Worm (Caenorhabditis elegans) whole organism, L4 larva: Measurements from ENCODE around the gene svh-5.
A peak's percentile ranks its signal among the peaks of the same experiment; 100 is the strongest.

Experiments
- F10B5.3 ChIP-seq: sonication (generic microtip); optimal IDR thresholded peaks from 2 replicates; lab custom pipeline; 2016; ENCODE audit warnings: mild to moderate bottlenecking, missing genetic modification characterization, missing compliant biosample characterization
- F26F4.8 ChIP-seq: fragments of 200-800 bp; sonication (Bioruptor generic); conservative IDR thresholded peaks from 2 replicates; pipeline ENCODE4 v1.3.6; 2022; ENCODE audit warnings: missing genetic modification characterization, missing compliant biosample characterization
- F37D6.2 ChIP-seq: sonication (generic microtip); optimal IDR thresholded peaks from 2 replicates; lab custom pipeline; 2016; ENCODE audit warnings: mild to moderate bottlenecking, missing genetic modification characterization, missing compliant biosample characterization
- T20F7.1 ChIP-seq: fragments of 200-800 bp; sonication (Bioruptor generic); optimal IDR thresholded peaks from 2 replicates; lab custom pipeline; 2018; ENCODE audit warnings: mild to moderate bottlenecking, missing genetic modification characterization, missing compliant biosample characterization
- Y105C5A.15 ChIP-seq: fragments of 200-800 bp; sonication (Bioruptor generic); IDR thresholded peaks from 2 replicates; pipeline ENCODE4 v1.3.6; 2022; ENCODE audit warnings: missing genetic modification characterization, missing compliant biosample characterization
- Y48G9A.11 ChIP-seq: fragments of 200-800 bp; sonication (Bioruptor generic); IDR thresholded peaks from 2 replicates; pipeline ENCODE4 v1.3.6; 2022; ENCODE audit warnings: missing genetic modification reagents, missing genetic modification characterization, missing compliant biosample characterization
- ZK337.2 ChIP-seq: fragments of 200-800 bp; sonication (Bioruptor generic); IDR thresholded peaks from 2 replicates; pipeline ENCODE4 v1.3.6; 2022; ENCODE audit warnings: missing genetic modification reagents, missing genetic modification characterization, missing compliant biosample characterization
- aha-1 ChIP-seq: fragments of 150-350 bp; peaks from one replicate; lab custom pipeline; 2014; ENCODE audit warnings: missing biosample characterization, missing genetic modification characterization
- ama-1 ChIP-seq: fragments of 150-350 bp; optimal IDR thresholded peaks from 2 replicates; lab custom pipeline; 2014; ENCODE audit warnings: inconsistent platforms, mixed read lengths
- arid-1 ChIP-seq: fragments of 200-800 bp; sonication (Bioruptor generic); conservative IDR thresholded peaks from 2 replicates; pipeline ENCODE4 v1.3.6; 2022; ENCODE audit warnings: missing genetic modification reagents, missing genetic modification characterization, missing compliant biosample characterization
- ceh-20 ChIP-seq: fragments of 200-800 bp; sonication (Bioruptor generic); IDR thresholded peaks from 2 replicates; pipeline ENCODE4 v1.3.6; 2022; ENCODE audit warnings: missing genetic modification reagents, missing genetic modification characterization, missing compliant biosample characterization
- ceh-32 ChIP-seq: sonication (generic microtip); optimal IDR thresholded peaks from 2 replicates; lab custom pipeline; 2016; ENCODE audit warnings: mild to moderate bottlenecking, missing genetic modification characterization, missing compliant biosample characterization; ENCODE audit not compliant: poor library complexity
- ceh-82 ChIP-seq: sonication (generic microtip); optimal IDR thresholded peaks from 2 replicates; lab custom pipeline; 2017; ENCODE audit warnings: missing biosample characterization, missing genetic modification characterization
- ces-1 ChIP-seq: fragments of 150-350 bp; sonication (generic microtip); optimal IDR thresholded peaks from 4 replicates; lab custom pipeline; 2014; ENCODE audit warnings: missing biosample characterization, missing genetic modification reagents, missing genetic modification characterization
- daf-16 ChIP-seq, 3 experiments: sonication (generic microtip); optimal IDR thresholded peaks; 2 replicates each; lab custom pipeline; 2016 to 2017; ENCODE audit warnings: missing genetic modification characterization in 3 of 3, missing genetic modification reagents in 3 of 3, mild to moderate bottlenecking in 2 of 3, missing compliant biosample characterization in 2 of 3, missing biosample characterization in 1 of 3, moderate library complexity in 1 of 3
- daf-8 ChIP-seq: fragments of 200-800 bp; sonication (Bioruptor generic); IDR thresholded peaks from 2 replicates; pipeline ENCODE4 v1.3.6; 2022; ENCODE audit warnings: missing genetic modification characterization, missing compliant biosample characterization
- dmd-6 ChIP-seq: fragments of 200-800 bp; sonication (Bioruptor generic); IDR thresholded peaks from 2 replicates; pipeline ENCODE4 v1.3.6; 2022; ENCODE audit warnings: missing genetic modification reagents, missing genetic modification characterization, missing compliant biosample characterization
- duxl-1 ChIP-seq: sonication (generic microtip); optimal IDR thresholded peaks from 2 replicates; lab custom pipeline; 2016; ENCODE audit warnings: mild to moderate bottlenecking, missing genetic modification characterization, moderate library complexity, missing compliant biosample characterization; ENCODE audit not compliant: poor library complexity
- dve-1 ChIP-seq: sonication (generic microtip); optimal IDR thresholded peaks from 2 replicates; lab custom pipeline; 2017; ENCODE audit warnings: antibody characterized with exemption, mild to moderate bottlenecking, missing genetic modification characterization, missing compliant biosample characterization; ENCODE audit not compliant: insufficient read depth
- fkh-10 ChIP-seq: fragments of 150-350 bp; optimal IDR thresholded peaks from 2 replicates; lab custom pipeline; 2014; ENCODE audit warnings: missing biosample characterization, missing genetic modification reagents, missing genetic modification characterization
- gei-8 ChIP-seq: fragments of 200-800 bp; sonication (Bioruptor generic); optimal IDR thresholded peaks from 2 replicates; lab custom pipeline; 2018; ENCODE audit warnings: mild to moderate bottlenecking, missing genetic modification characterization, missing compliant biosample characterization
- hlh-11 ChIP-seq: fragments of 200-800 bp; sonication (Bioruptor generic); optimal IDR thresholded peaks from 2 replicates; lab custom pipeline; 2018; ENCODE audit warnings: mild to moderate bottlenecking, missing genetic modification characterization, missing compliant biosample characterization
- lin-38 ChIP-seq: fragments of 200-800 bp; sonication (Bioruptor generic); IDR thresholded peaks from 2 replicates; pipeline ENCODE4 v1.3.6; 2022; ENCODE audit warnings: missing genetic modification reagents, missing genetic modification characterization, missing compliant biosample characterization
- lin-39 ChIP-seq: fragments of 150-350 bp; optimal IDR thresholded peaks from 2 replicates; lab custom pipeline; 2014; ENCODE audit warnings: missing biosample characterization, missing genetic modification reagents, missing genetic modification characterization
- lir-3 ChIP-seq: sonication (generic microtip); optimal IDR thresholded peaks from 2 replicates; lab custom pipeline; 2016; ENCODE audit warnings: mild to moderate bottlenecking, missing genetic modification characterization, missing compliant biosample characterization
- mdl-1 ChIP-seq, 2 experiments: fragments of 150-350 bp in 1 of 2; sonication (generic microtip) in 1 of 2; optimal IDR thresholded peaks; 2 replicates each; lab custom pipeline; 2014 to 2017; ENCODE audit warnings: missing biosample characterization in 2 of 2, missing genetic modification characterization in 2 of 2
- mdt-29 ChIP-seq: fragments of 200-800 bp; sonication (Bioruptor generic); IDR thresholded peaks from 2 replicates; pipeline ENCODE4 v1.3.6; 2022; ENCODE audit warnings: missing genetic modification reagents, missing genetic modification characterization, missing compliant biosample characterization
- mes-2 ChIP-seq: sonication (generic microtip); optimal IDR thresholded peaks from 2 replicates; lab custom pipeline; 2016; ENCODE audit warnings: missing genotype, mild to moderate bottlenecking, missing genetic modification characterization, missing compliant biosample characterization; ENCODE audit not compliant: poor library complexity, severe bottlenecking
- mxl-3 ChIP-seq: fragments of 200-800 bp; sonication (Bioruptor generic); optimal IDR thresholded peaks from 2 replicates; lab custom pipeline; 2018; ENCODE audit warnings: mild to moderate bottlenecking, missing genetic modification characterization, missing compliant biosample characterization
- nhr-10 ChIP-seq: fragments of 150-350 bp; optimal IDR thresholded peaks from 2 replicates; lab custom pipeline; 2014; ENCODE audit warnings: missing biosample characterization, missing genetic modification characterization
- nhr-111 ChIP-seq: fragments of 200-800 bp; sonication (Bioruptor generic); optimal IDR thresholded peaks from 2 replicates; lab custom pipeline; 2018; ENCODE audit warnings: mild to moderate bottlenecking, missing genetic modification characterization, missing compliant biosample characterization
- nhr-237 ChIP-seq: sonication (generic microtip); optimal IDR thresholded peaks from 2 replicates; lab custom pipeline; 2017; ENCODE audit warnings: missing biosample characterization, missing genetic modification characterization
- nhr-25 ChIP-seq: sonication (generic microtip); optimal IDR thresholded peaks from 2 replicates; lab custom pipeline; 2017; ENCODE audit warnings: missing genetic modification characterization, mild to moderate bottlenecking, missing compliant biosample characterization, antibody characterized with exemption, moderate library complexity, borderline replicate concordance; ENCODE audit not compliant: insufficient read depth
- nhr-28 ChIP-seq: fragments of 150-350 bp; optimal IDR thresholded peaks from 2 replicates; lab custom pipeline; 2014; ENCODE audit warnings: missing biosample characterization, missing genetic modification characterization
- nhr-41 ChIP-seq: fragments of 200-800 bp; sonication (Bioruptor generic); IDR thresholded peaks from 2 replicates; pipeline ENCODE4 v1.3.6; 2022; ENCODE audit warnings: missing genetic modification reagents, missing genetic modification characterization, missing compliant biosample characterization
- nhr-76 ChIP-seq: fragments of 150-350 bp; optimal IDR thresholded peaks from 2 replicates; lab custom pipeline; 2014; ENCODE audit warnings: missing biosample characterization, missing genetic modification characterization
- pha-4 ChIP-seq, 2 experiments: fragments of 150-350 bp in 1 of 2; fragments of 200-800 bp in 1 of 2; sonication (Bioruptor generic) in 1 of 2; IDR thresholded peaks in 1 of 2; optimal IDR thresholded peaks in 1 of 2; 2 replicates each; pipeline versions ENCODE4 v1.3.6 to Lab custom; 2014 to 2022; ENCODE audit warnings: missing genetic modification characterization in 2 of 2, missing genetic modification reagents in 2 of 2, missing biosample characterization in 1 of 2, missing compliant biosample characterization in 1 of 2
- php-3 ChIP-seq: fragments of 200-800 bp; sonication (Bioruptor generic); IDR thresholded peaks from 2 replicates; pipeline ENCODE4 v1.3.6; 2022; ENCODE audit warnings: missing genetic modification reagents, missing genetic modification characterization, missing compliant biosample characterization
- rbr-2 ChIP-seq: sonication (generic microtip); optimal IDR thresholded peaks from 2 replicates; lab custom pipeline; 2016; ENCODE audit warnings: missing genotype, missing genetic modification characterization, missing compliant biosample characterization
- sdz-12 ChIP-seq: fragments of 200-800 bp; sonication (Bioruptor generic); optimal IDR thresholded peaks from 2 replicates; lab custom pipeline; 2018; ENCODE audit warnings: mild to moderate bottlenecking, missing genetic modification characterization, missing compliant biosample characterization
- set-16 ChIP-seq: fragments of 200-800 bp; sonication (Bioruptor generic); IDR thresholded peaks from 2 replicates; pipeline ENCODE4 v1.3.6; 2022; ENCODE audit warnings: missing genetic modification reagents, missing genetic modification characterization, missing compliant biosample characterization
- snpc-1.2 ChIP-seq: fragments of 200-800 bp; sonication (Bioruptor generic); IDR thresholded peaks from 2 replicates; pipeline ENCODE4 v1.3.6; 2022; ENCODE audit warnings: missing genetic modification reagents, missing genetic modification characterization, missing compliant biosample characterization
- spr-1 ChIP-seq: sonication (generic microtip); optimal IDR thresholded peaks from 2 replicates; lab custom pipeline; 2016; ENCODE audit warnings: mild to moderate bottlenecking, missing genetic modification characterization, missing compliant biosample characterization
- spr-3 ChIP-seq: fragments of 200-800 bp; sonication (Bioruptor generic); optimal IDR thresholded peaks from 2 replicates; lab custom pipeline; 2018; ENCODE audit warnings: mild to moderate bottlenecking, missing genetic modification characterization, missing compliant biosample characterization
- tra-1 ChIP-seq: fragments of 200-800 bp; sonication (Bioruptor generic); IDR thresholded peaks from 2 replicates; pipeline ENCODE4 v1.3.6; 2022; ENCODE audit warnings: missing genetic modification reagents, missing genetic modification characterization, missing compliant biosample characterization
- unc-39 ChIP-seq: sonication (generic microtip); optimal IDR thresholded peaks from 2 replicates; lab custom pipeline; 2017; ENCODE audit warnings: missing biosample characterization, missing genetic modification characterization
- zag-1 ChIP-seq: fragments of 150-350 bp; optimal IDR thresholded peaks from 2 replicates; lab custom pipeline; 2014; ENCODE audit warnings: missing biosample characterization, missing genetic modification characterization
- zip-11 ChIP-seq: fragments of 200-800 bp; sonication (Bioruptor generic); IDR thresholded peaks from 2 replicates; pipeline ENCODE4 v1.3.6; 2022; ENCODE audit warnings: missing genetic modification characterization, missing compliant biosample characterization
- ztf-7 ChIP-seq: fragments of 150-350 bp; optimal IDR thresholded peaks from 2 replicates; lab custom pipeline; 2014; ENCODE audit warnings: missing biosample characterization, missing genetic modification characterization

The svh-5 gene

ce11 chrX:15353874-15354480 is 23.6 kb downstream of the svh-5 start (continued):
- TF ChIP-seq daf-16 (GFP tag; optimal IDR thresholded peaks at IDR 0.05; lab: Kevin White, UChicago): peak; percentile 15 to 84
- TF ChIP-seq daf-16 (tag; optimal IDR thresholded peaks at IDR 0.05; lab: Kevin White, UChicago): peak; percentile 51
- TF ChIP-seq php-3 (GFP tag; lab: Robert Waterston, UW): peak; percentile 76
- TF ChIP-seq Y105C5A.15 (GFP tag; lab: Robert Waterston, UW): no peak
- peak; percentile 90 for TF ChIP-seq ceh-20
- peak; percentile 93 for TF ChIP-seq mxl-3
- TF ChIP-seq mdt-29 (GFP tag; lab: Robert Waterston, UW): no peak
- TF ChIP-seq lin-38 (GFP tag; lab: Robert Waterston, UW): peak; percentile 48; the same call in 1 of the 2 replicates
- peak; percentile 53; the same call in 1 of the 2 replicates for TF ChIP-seq pha-4 (GFP tag; IDR thresholded peaks at IDR 0.05; lab: Robert Waterston, UW)
- TF ChIP-seq pha-4 (tag; optimal IDR thresholded peaks at IDR 0.05; lab: Kevin White, UChicago): peak; percentile 52
- no peak for TF ChIP-seq lin-39 (tag; lab: Kevin White, UChicago)
- peak; percentile 89 to 98 for TF ChIP-seq mdl-1 (tag; optimal IDR thresholded peaks at IDR 0.05; lab: Kevin White, UChicago)
- TF ChIP-seq T20F7.1 (GFP tag; lab: Kevin White, UChicago): peak; percentile 75
- TF ChIP-seq nhr-28: peak; percentile 82
- TF ChIP-seq zip-11 (GFP tag; lab: Robert Waterston, UW): no peak
- peak; percentile 71 for TF ChIP-seq fkh-10 (GFP tag; lab: Kevin White, UChicago)
- TF ChIP-seq lir-3: peak; percentile 54
- no peak for TF ChIP-seq nhr-111
- TF ChIP-seq unc-39 (tag; lab: Kevin White, UChicago): no peak
- TF ChIP-seq rbr-2 (tag; lab: Kevin White, UChicago): peak; percentile 95
- TF ChIP-seq hlh-11 (tag; lab: Kevin White, UChicago): peak; percentile 95
- TF ChIP-seq dve-1: peak; percentile 82
- peak; percentile 88 for TF ChIP-seq F37D6.2 (tag; lab: Kevin White, UChicago)
- TF ChIP-seq aha-1 (tag; lab: Kevin White, UChicago): peak; percentile 99
- peak; percentile 82 for TF ChIP-seq dmd-6 (GFP tag; lab: Robert Waterston, UW)
- no peak for TF ChIP-seq nhr-41
- TF ChIP-seq mes-2: peak; percentile 61
- TF ChIP-seq ceh-32 (tag; lab: Kevin White, UChicago): peak; percentile 58
- TF ChIP-seq nhr-237 (tag; lab: Kevin White, UChicago): peak; percentile 59
- no peak for TF ChIP-seq ceh-82 (tag; lab: Kevin White, UChicago)
- peak; percentile 35 for TF ChIP-seq duxl-1
- peak; percentile 67 for TF ChIP-seq ztf-7 (tag; lab: Kevin White, UChicago)
- no peak for TF ChIP-seq daf-8 (GFP tag; lab: Robert Waterston, UW)
- no peak for TF ChIP-seq snpc-1.2 (GFP tag; lab: Robert Waterston, UW)
- TF ChIP-seq set-16: peak; percentile 94
- peak; percentile 77 for TF ChIP-seq spr-1 (tag; lab: Kevin White, UChicago)
- peak; percentile 93 for TF ChIP-seq tra-1 (GFP tag; lab: Robert Waterston, UW)
- no peak for TF ChIP-seq F26F4.8 (GFP tag; lab: Robert Waterston, UW)
- TF ChIP-seq spr-3: peak; percentile 38
- TF ChIP-seq sdz-12: no peak
- peak; percentile 16 for TF ChIP-seq F10B5.3
- TF ChIP-seq nhr-10 (tag; lab: Kevin White, UChicago): no peak
- no peak for TF ChIP-seq Y48G9A.11 (GFP tag; lab: Robert Waterston, UW)
- TF ChIP-seq gei-8 (GFP tag; lab: Kevin White, UChicago): peak; percentile 68
- TF ChIP-seq nhr-76: peak; percentile 23
- TF ChIP-seq ZK337.2: no peak
- TF ChIP-seq nhr-25: peak; percentile 87
- peak; percentile 30; the same call in 1 of the 2 replicates for TF ChIP-seq arid-1 (GFP tag; lab: Robert Waterston, UW)
- no peak for TF ChIP-seq ces-1 (GFP tag; lab: Kevin White, UChicago)
- peak; percentile 9 for TF ChIP-seq ama-1 (lab: Kevin White, UChicago)
- TF ChIP-seq zag-1 (tag; lab: Kevin White, UChicago): peak; percentile 51
